Worm (Caenorhabditis elegans): ENCODE measurements around the gene dsb-1.

The dsb-1 gene

ce11 chrIV:12399983-12400382 lies 8.7 kb upstream of the dsb-1 start:
- TF ChIP-seq dox-1 (GFP tag; IDR thresholded peaks at IDR 0.05) (peak; percentile 47; the same call in 1 of the 2 replicates), lag-1 (GFP tag; IDR thresholded peaks at IDR 0.05) (no peak), atf-7 (tag; optimal IDR thresholded peaks at IDR 0.05) (peak; percentile 19), lin-54 (GFP tag; optimal IDR thresholded peaks at IDR 0.05) (peak; percentile 10), lin-40 (tag; optimal IDR thresholded peaks at IDR 0.05) (peak; percentile 19), unc-62 (GFP tag; optimal IDR thresholded peaks at IDR 0.05) (peak; percentile 69), repo-1 (tag; optimal IDR thresholded peaks at IDR 0.05) (no peak), T26A5.8 (tag; optimal IDR thresholded peaks at IDR 0.05) (no peak), nhr-80 (tag; optimal IDR thresholded peaks at IDR 0.05) (peak; percentile 93)

- TF ChIP-seq madf-10 (tag; optimal IDR thresholded peaks at IDR 0.05) (no peak), dox-1 (GFP tag; IDR thresholded peaks at IDR 0.05) (no peak), B0261.1 (tag; optimal IDR thresholded peaks at IDR 0.05) (no peak), nfyb-1 (GFP tag; IDR thresholded peaks at IDR 0.05) (no peak), egrh-3 (GFP tag; IDR thresholded peaks at IDR 0.05) (no peak), Y53F4B.3 (GFP tag; IDR thresholded peaks at IDR 0.05) (no peak), egl-44 (GFP tag; IDR thresholded peaks at IDR 0.05) (no peak), ccch-3 (GFP tag; optimal IDR thresholded peaks at IDR 0.05) (no peak), die-1 (tag; optimal IDR thresholded peaks at IDR 0.05) (no peak), ztf-22 (GFP tag; optimal IDR thresholded peaks at IDR 0.05) (no peak), ztf-28 (GFP tag; IDR thresholded peaks at IDR 0.05) (no peak), B0035.1 (tag; optimal IDR thresholded peaks at IDR 0.05) (no peak)
Observed at ce11 chrIV:12403440-12403839, 5.3 kb upstream of the dsb-1 start.

ce11 chrIV:12404137-12404536 lies 4.6 kb upstream of the dsb-1 start, which contains the start of gene gex-3:
Gene gex-3, plus strand, starts transcription at chrIV:12404431.
- TF ChIP-seq ztf-22 (GFP tag; optimal IDR thresholded peaks at IDR 0.05) (no peak), lir-1 (GFP tag; conservative IDR thresholded peaks at IDR 0.05) (peak; percentile 65; the same call in 1 of the 2 replicates), ets-4 (GFP tag; optimal IDR thresholded peaks at IDR 0.05) (no peak), cebp-1 (GFP tag; IDR thresholded peaks at IDR 0.05) (no peak), cebp-1 (tag; optimal IDR thresholded peaks at IDR 0.05) (peak; percentile 55), lin-54 (GFP tag; optimal IDR thresholded peaks at IDR 0.05) (peak; percentile 98), ztf-25 (GFP tag; IDR thresholded peaks at IDR 0.05) (0 out of 2 replicates have a peak, but pooled peaks have one; percentile 11), mes-4 (tag; optimal IDR thresholded peaks at IDR 0.05) (no peak), K12H6.12 (tag; optimal IDR thresholded peaks at IDR 0.05) (peak; percentile 28), ama-1 (optimal IDR thresholded peaks at IDR 0.05) (no peak), ama-1 (GFP tag; optimal IDR thresholded peaks at IDR 0.05) (no peak), atf-7 (tag; optimal IDR thresholded peaks at IDR 0.05) (no peak), ZK185.1 (tag; optimal IDR thresholded peaks at IDR 0.05; ENCODE audit: poor library complexity, severe bottlenecking) (peak; percentile 48), nhr-80 (tag; optimal IDR thresholded peaks at IDR 0.05) (peak; percentile 29), ceh-79 (tag; optimal IDR thresholded peaks at IDR 0.05) (no peak), hsf-1 (GFP tag; IDR thresholded peaks at IDR 0.05) (peak; percentile 56; the same call in 1 of the 2 replicates), nfya-2 (GFP tag; IDR thresholded peaks at IDR 0.05) (no peak), pha-4 (tag; optimal IDR thresholded peaks at IDR 0.05) (no peak), lag-1 (GFP tag; IDR thresholded peaks at IDR 0.05) (no peak), bed-1 (GFP tag; IDR thresholded peaks at IDR 0.05) (no peak), ztf-28 (GFP tag; IDR thresholded peaks at IDR 0.05) (0 out of 2 replicates have a peak, but pooled peaks have one; percentile 56), mxl-1 (tag; optimal IDR thresholded peaks at IDR 0.05) (no peak), egl-44 (GFP tag; IDR thresholded peaks at IDR 0.05) (no peak), ceh-91 (GFP tag; IDR thresholded peaks at IDR 0.05) (peak; percentile 79), lsl-1 (GFP tag; optimal IDR thresholded peaks at IDR 0.05) (peak; percentile 82), let-607 (tag; optimal IDR thresholded peaks at IDR 0.05) (no peak), tbp1 (GFP tag; optimal IDR thresholded peaks at IDR 0.05) (peak; percentile 66), rec-8 (tag; optimal IDR thresholded peaks at IDR 0.05) (no peak), lin-35 (GFP tag; optimal IDR thresholded peaks at IDR 0.05) (peak; percentile 56 to 84 (median 77)), lin-26 (GFP tag; IDR thresholded peaks at IDR 0.05) (0 out of 2 replicates have a peak, but pooled peaks have one; percentile 8), F57C9.4 (tag; optimal IDR thresholded peaks at IDR 0.05) (no peak), somi-1 (GFP tag; optimal IDR thresholded peaks at IDR 0.05) (no peak), madf-10 (tag; optimal IDR thresholded peaks at IDR 0.05) (peak; percentile 12), fkh-3 (tag; optimal IDR thresholded peaks at IDR 0.05) (no peak)
